Worm (Caenorhabditis elegans): ENCODE measurements around the gene clec-74.

Gene clec-74

ce11 chrIV:3981601-3982000 lies 24.8 kb downstream of the clec-74 start, which contains the start of gene srh-223:
srh-223 (plus strand) TSS chrIV:3981901.
- TF ChIP-seq ceh-39 (tag; optimal IDR thresholded peaks at IDR 0.05), result no peak
- no peak for TF ChIP-seq nhr-237 (tag; optimal IDR thresholded peaks at IDR 0.05)
- no peak for TF ChIP-seq ceh-43 (GFP tag; optimal IDR thresholded peaks at IDR 0.05)
- TF ChIP-seq ces-1 (GFP tag; optimal IDR thresholded peaks at IDR 0.05), result no peak
- no peak for TF ChIP-seq mab-5 (tag; optimal IDR thresholded peaks at IDR 0.05)
- no peak for TF ChIP-seq bed-3 (GFP tag; optimal IDR thresholded peaks at IDR 0.05)
- TF ChIP-seq elt-1 (tag; optimal IDR thresholded peaks at IDR 0.05; ENCODE audit: borderline replicate concordance, insufficient read depth), result no peak
- TF ChIP-seq mep-1 (tag; optimal IDR thresholded peaks at IDR 0.05), result no peak
- no peak for TF ChIP-seq blmp-1 (tag; optimal IDR thresholded peaks at IDR 0.05)
- TF ChIP-seq ham-2 (GFP tag; optimal IDR thresholded peaks at IDR 0.05), result no peak
- TF ChIP-seq nhr-28 (tag; optimal IDR thresholded peaks at IDR 0.05), result no peak
- no peak for TF ChIP-seq elt-3 (tag; optimal IDR thresholded peaks at IDR 0.05)

ce11 chrIV:3988132-3988531 lies 31.3 kb downstream of the clec-74 start:
- TF ChIP-seq tbx-8 (GFP tag; optimal IDR thresholded peaks at IDR 0.05) (no peak), bed-3 (GFP tag; optimal IDR thresholded peaks at IDR 0.05) (no peak), M03D4.4 (tag; optimal IDR thresholded peaks at IDR 0.05) (no peak), mab-5 (tag; optimal IDR thresholded peaks at IDR 0.05) (no peak), mep-1 (tag; optimal IDR thresholded peaks at IDR 0.05) (no peak), lin-13 (tag; optimal IDR thresholded peaks at IDR 0.05) (no peak), elt-1 (tag; optimal IDR thresholded peaks at IDR 0.05; ENCODE audit: borderline replicate concordance, insufficient read depth) (no peak), drap-1 (GFP tag; optimal IDR thresholded peaks at IDR 0.05) (no peak), mls-2 (tag; optimal IDR thresholded peaks at IDR 0.05) (no peak)

- no peak for TF ChIP-seq nhr-28 (tag; optimal IDR thresholded peaks at IDR 0.05)
Measured at ce11 chrIV:3988638-3989152, 31.9 kb downstream of the clec-74 start, which contains the start of gene clec-78. clec-78 (plus strand) TSS chrIV:3989102.

ce11 chrIV:3993292-3993691 lies 36.5 kb downstream of the clec-74 start, which contains the start of gene F47C12.6:
F47C12.6 (minus strand) TSS chrIV:3993392.
- no peak for TF ChIP-seq drap-1 (GFP tag; optimal IDR thresholded peaks at IDR 0.05)
- no peak for TF ChIP-seq mls-2 (tag; optimal IDR thresholded peaks at IDR 0.05)
- TF ChIP-seq lin-13 (tag; optimal IDR thresholded peaks at IDR 0.05), result no peak
- TF ChIP-seq nhr-28 (tag; optimal IDR thresholded peaks at IDR 0.05), result no peak
- no peak for TF ChIP-seq blmp-1 (tag; optimal IDR thresholded peaks at IDR 0.05)
- no peak for TF ChIP-seq cnd-1 (tag; optimal IDR thresholded peaks at IDR 0.05)
- TF ChIP-seq ceh-83 (GFP tag; optimal IDR thresholded peaks at IDR 0.05), result no peak
- TF ChIP-seq elt-3 (tag; optimal IDR thresholded peaks at IDR 0.05), result no peak
- no peak for TF ChIP-seq unc-120 (tag; optimal IDR thresholded peaks at IDR 0.05; ENCODE audit: poor library complexity, severe bottlenecking)
- no peak for TF ChIP-seq unc-39 (tag; optimal IDR thresholded peaks at IDR 0.05)
- no peak for TF ChIP-seq elt-1 (tag; optimal IDR thresholded peaks at IDR 0.05; ENCODE audit: borderline replicate concordance, insufficient read depth)
- no peak for TF ChIP-seq mab-5 (tag; optimal IDR thresholded peaks at IDR 0.05)
- no peak for TF ChIP-seq ces-1 (GFP tag; optimal IDR thresholded peaks at IDR 0.05)

- TF ChIP-seq mab-5 (tag; optimal IDR thresholded peaks at IDR 0.05) (no peak), mep-1 (tag; optimal IDR thresholded peaks at IDR 0.05) (no peak), ceh-83 (GFP tag; optimal IDR thresholded peaks at IDR 0.05) (no peak), nhr-76 (tag; optimal IDR thresholded peaks at IDR 0.05) (no peak), unc-62 (GFP tag; optimal IDR thresholded peaks at IDR 0.05) (no peak), elt-1 (tag; optimal IDR thresholded peaks at IDR 0.05; ENCODE audit: borderline replicate concordance, insufficient read depth) (no peak), unc-39 (tag; optimal IDR thresholded peaks at IDR 0.05) (no peak), cnd-1 (tag; optimal IDR thresholded peaks at IDR 0.05) (no peak), pha-4 (tag; optimal IDR thresholded peaks at IDR 0.05) (no peak), drap-1 (GFP tag; optimal IDR thresholded peaks at IDR 0.05) (no peak), snpc-4 (tag; optimal IDR thresholded peaks at IDR 0.05) (no peak), bed-3 (GFP tag; optimal IDR thresholded peaks at IDR 0.05) (no peak), zip-8 (tag; optimal IDR thresholded peaks at IDR 0.05) (no peak), ham-2 (GFP tag; optimal IDR thresholded peaks at IDR 0.05) (no peak), mls-2 (tag; optimal IDR thresholded peaks at IDR 0.05) (no peak), flh-1 (GFP tag; optimal IDR thresholded peaks at IDR 0.05) (no peak), nhr-2 (tag; optimal IDR thresholded peaks at IDR 0.05) (no peak), nhr-237 (tag; optimal IDR thresholded peaks at IDR 0.05) (no peak)
Measured at ce11 chrIV:3994318-3994717, 37.5 kb downstream of the clec-74 start, which contains the start of gene F47C12.13. F47C12.13 (minus strand) TSS chrIV:3994418.

ce11 chrIV:3995384-3995783 lies 38.6 kb downstream of the clec-74 start, which contains the start of gene F47C12.7:
F47C12.7 (minus strand) TSS chrIV:3995484.
- TF ChIP-seq sptf-1 (tag; optimal IDR thresholded peaks at IDR 0.05) (no peak), zip-8 (tag; optimal IDR thresholded peaks at IDR 0.05) (no peak), unc-62 (GFP tag; optimal IDR thresholded peaks at IDR 0.05) (no peak), sem-2 (GFP tag; optimal IDR thresholded peaks at IDR 0.05) (no peak), hlh-1 (tag; optimal IDR thresholded peaks at IDR 0.05) (no peak), nhr-12 (tag; optimal IDR thresholded peaks at IDR 0.05) (no peak), ceh-43 (GFP tag; optimal IDR thresholded peaks at IDR 0.05) (no peak), nhr-237 (tag; optimal IDR thresholded peaks at IDR 0.05) (no peak), tbx-8 (GFP tag; optimal IDR thresholded peaks at IDR 0.05) (no peak), ham-2 (GFP tag; optimal IDR thresholded peaks at IDR 0.05) (no peak), unc-120 (tag; optimal IDR thresholded peaks at IDR 0.05; ENCODE audit: poor library complexity, severe bottlenecking) (no peak), ces-1 (GFP tag; optimal IDR thresholded peaks at IDR 0.05) (no peak), lsy-2 (tag; optimal IDR thresholded peaks at IDR 0.05) (no peak), mep-1 (tag; optimal IDR thresholded peaks at IDR 0.05) (no peak), ceh-83 (GFP tag; optimal IDR thresholded peaks at IDR 0.05) (no peak), lin-32 (GFP tag; optimal IDR thresholded peaks at IDR 0.05) (no peak)
